Fruit fly (Drosophila melanogaster): ENCODE measurements around the gene RnrL.

Gene RnrL

DNA sequence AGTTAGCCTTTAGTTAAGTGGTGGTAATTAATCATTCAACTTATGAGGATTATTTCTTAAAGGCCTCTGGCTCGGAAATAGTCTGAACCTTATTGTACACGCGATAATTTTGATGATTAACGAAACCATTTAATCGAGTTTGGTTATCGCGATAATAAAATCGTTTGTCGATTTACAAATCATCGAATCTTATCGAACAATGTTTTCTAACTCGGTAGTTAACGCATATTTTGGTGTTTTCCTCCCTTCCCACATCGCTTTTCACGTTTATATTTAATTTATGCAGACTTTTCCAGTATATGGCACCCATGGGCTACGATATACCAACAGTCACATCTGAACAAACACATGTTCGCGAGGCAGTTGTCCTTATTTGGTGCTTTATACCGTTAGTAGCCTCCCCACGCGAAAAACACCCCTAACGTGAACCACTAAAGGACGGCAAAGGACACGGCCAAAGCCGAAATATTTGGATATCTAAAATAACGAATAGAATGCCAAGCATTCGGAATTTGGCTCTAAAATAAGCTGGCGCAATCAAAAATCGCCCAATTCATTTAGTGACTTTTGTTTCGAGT, 16.4 kb upstream of the RnrL start, which contains the start of gene Frmd5:
Gene Frmd5, plus strand, starts transcription at position 414 of the 578 bp plus-strand sequence.
- TF ChIP-seq Sin3A (optimal IDR thresholded peaks at IDR 0.05) (no peak), ttk (optimal IDR thresholded peaks at IDR 0.05) (no peak), h (optimal IDR thresholded peaks at IDR 0.05) (no peak), insv (optimal IDR thresholded peaks at IDR 0.05) (no peak), psq (optimal IDR thresholded peaks at IDR 0.05) (no peak), Myc (optimal IDR thresholded peaks at IDR 0.05) (no peak)

DNA sequence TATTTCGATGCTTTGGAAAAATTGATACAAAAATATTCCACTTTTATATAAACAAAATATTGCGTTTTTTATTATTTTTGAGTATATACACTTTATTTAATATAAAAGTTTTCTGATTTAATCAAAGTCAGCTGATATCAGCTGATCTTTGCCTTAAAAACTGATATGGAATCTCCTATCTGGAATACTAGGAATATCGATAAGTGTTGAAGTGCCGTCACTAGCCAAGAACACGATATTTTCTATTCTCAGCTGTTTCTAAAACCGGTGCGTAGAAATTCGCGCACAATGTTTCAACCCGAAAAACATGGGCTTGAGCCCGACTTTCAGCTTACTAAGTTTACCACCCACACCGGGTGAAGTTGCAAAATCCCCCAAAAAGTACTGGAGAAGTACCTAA, 14.7 kb upstream of the RnrL start, which contains the start of gene Sps2:
Gene Sps2, plus strand, starts transcription at position 124 of the 400 bp plus-strand sequence.
- TF ChIP-seq psq (optimal IDR thresholded peaks at IDR 0.05) (no peak), insv (optimal IDR thresholded peaks at IDR 0.05) (no peak), Sin3A (optimal IDR thresholded peaks at IDR 0.05) (no peak), h (optimal IDR thresholded peaks at IDR 0.05) (no peak), ttk (optimal IDR thresholded peaks at IDR 0.05) (no peak), Myc (optimal IDR thresholded peaks at IDR 0.05) (no peak)

DNA sequence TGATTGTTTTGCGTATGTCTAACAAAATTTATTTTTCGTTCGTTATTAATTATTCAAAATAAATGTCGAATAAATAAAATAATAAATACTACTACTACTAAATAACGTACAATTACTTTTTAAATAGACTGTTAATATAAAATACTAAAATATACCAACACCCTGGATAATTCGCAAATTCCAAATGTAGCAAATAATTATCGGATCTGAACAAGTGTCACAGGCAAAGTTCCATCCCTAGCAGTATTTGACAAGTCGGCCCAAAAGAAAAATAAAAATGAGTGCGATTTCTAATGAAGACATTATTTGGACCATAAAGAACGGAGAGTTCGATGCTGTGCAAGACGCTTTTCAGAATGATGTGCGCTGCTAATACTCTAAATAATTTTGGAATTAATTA, 13.7 kb upstream of the RnrL start, which contains the start of gene CG31715:
Gene CG31715, plus strand, starts transcription at position 212 of the 400 bp plus-strand sequence.
- TF ChIP-seq Myc (optimal IDR thresholded peaks at IDR 0.05), result no peak
- no peak for TF ChIP-seq Sin3A (optimal IDR thresholded peaks at IDR 0.05)
- TF ChIP-seq ttk (optimal IDR thresholded peaks at IDR 0.05), result no peak
- TF ChIP-seq insv (optimal IDR thresholded peaks at IDR 0.05), result no peak
- no peak for TF ChIP-seq h (optimal IDR thresholded peaks at IDR 0.05)
- no peak for TF ChIP-seq psq (optimal IDR thresholded peaks at IDR 0.05)

DNA sequence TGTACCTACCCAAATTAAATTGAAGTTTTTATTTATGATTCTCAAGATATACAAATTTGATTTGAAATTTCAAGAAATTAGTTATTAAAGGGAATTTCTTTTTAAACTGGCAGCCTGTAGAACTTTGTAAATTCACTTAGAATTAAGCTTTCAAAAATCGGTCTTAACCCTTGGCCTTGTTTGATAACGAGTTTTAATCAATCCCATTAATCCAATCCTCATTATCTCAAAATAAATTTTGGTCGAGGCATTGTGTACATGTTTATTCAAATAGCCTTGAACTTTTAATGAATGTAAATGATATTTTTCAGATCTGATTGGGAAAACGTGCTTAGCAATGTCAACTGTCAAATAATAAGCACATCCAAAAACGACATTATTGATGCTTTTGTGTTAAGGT, 12.1 kb upstream of the RnrL start:
- TF ChIP-seq ttk (optimal IDR thresholded peaks at IDR 0.05), result no peak
- no peak for TF ChIP-seq insv (optimal IDR thresholded peaks at IDR 0.05)
- no peak for TF ChIP-seq Myc (optimal IDR thresholded peaks at IDR 0.05)
- no peak for TF ChIP-seq psq (optimal IDR thresholded peaks at IDR 0.05)
- TF ChIP-seq h (optimal IDR thresholded peaks at IDR 0.05), result no peak
- TF ChIP-seq Sin3A (optimal IDR thresholded peaks at IDR 0.05), result no peak

DNA sequence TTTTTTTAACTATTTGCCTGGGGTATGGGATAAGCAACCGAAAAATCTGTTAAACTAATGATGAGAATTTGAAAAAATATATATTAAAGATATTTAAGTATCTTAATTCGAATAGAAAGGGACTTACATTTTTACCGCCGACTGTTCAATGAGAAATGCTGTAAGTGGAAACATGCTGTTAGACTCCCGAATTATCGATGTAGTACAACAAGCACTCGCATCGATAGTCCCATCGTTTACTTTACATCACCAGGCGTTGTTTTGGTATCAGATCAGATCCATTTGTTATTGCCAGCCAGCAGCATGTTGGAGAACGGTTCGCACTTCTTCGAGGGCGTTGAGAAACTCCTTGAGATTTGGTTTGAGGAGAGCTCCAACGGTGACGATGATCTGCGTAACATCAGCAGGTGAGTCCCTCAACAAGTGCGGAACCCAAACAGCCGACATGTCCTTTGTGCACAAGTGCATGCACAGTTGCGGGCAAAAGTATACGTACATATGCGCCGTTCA, 11.5 kb upstream of the RnrL start, which contains the start of gene SamDC:
Gene SamDC, plus strand, starts transcription at position 246 of the 510 bp plus-strand sequence.
- TF ChIP-seq ttk (optimal IDR thresholded peaks at IDR 0.05) (no peak), Myc (optimal IDR thresholded peaks at IDR 0.05) (no peak), Sin3A (optimal IDR thresholded peaks at IDR 0.05) (no peak), h (optimal IDR thresholded peaks at IDR 0.05) (no peak), insv (optimal IDR thresholded peaks at IDR 0.05) (no peak), psq (optimal IDR thresholded peaks at IDR 0.05) (no peak)

DNA sequence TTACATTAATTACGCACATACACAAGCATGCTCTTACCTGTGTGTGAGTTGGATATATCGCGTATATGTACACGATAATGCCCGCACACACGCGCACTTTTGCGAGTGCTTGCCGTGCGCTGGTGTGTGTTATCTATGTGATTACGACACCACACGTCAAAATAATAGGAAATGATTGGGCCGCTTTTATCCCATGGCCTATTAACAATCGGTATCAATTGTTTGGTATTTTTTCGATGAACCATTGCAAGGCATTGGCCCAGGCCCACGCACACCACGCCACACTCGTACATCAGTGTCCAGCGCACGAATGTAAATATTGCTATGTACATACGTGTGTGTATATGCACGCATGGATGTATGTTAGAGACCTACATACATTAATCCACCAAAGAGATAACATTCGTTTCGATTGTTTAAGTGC, 7.1 kb upstream of the RnrL start:
- no peak for TF ChIP-seq h (optimal IDR thresholded peaks at IDR 0.05)
- TF ChIP-seq Sin3A (optimal IDR thresholded peaks at IDR 0.05), result no peak
- TF ChIP-seq insv (optimal IDR thresholded peaks at IDR 0.05), result no peak
- TF ChIP-seq ttk (optimal IDR thresholded peaks at IDR 0.05), result no peak
- no peak for TF ChIP-seq Myc (optimal IDR thresholded peaks at IDR 0.05)
- no peak for TF ChIP-seq psq (optimal IDR thresholded peaks at IDR 0.05)

DNA sequence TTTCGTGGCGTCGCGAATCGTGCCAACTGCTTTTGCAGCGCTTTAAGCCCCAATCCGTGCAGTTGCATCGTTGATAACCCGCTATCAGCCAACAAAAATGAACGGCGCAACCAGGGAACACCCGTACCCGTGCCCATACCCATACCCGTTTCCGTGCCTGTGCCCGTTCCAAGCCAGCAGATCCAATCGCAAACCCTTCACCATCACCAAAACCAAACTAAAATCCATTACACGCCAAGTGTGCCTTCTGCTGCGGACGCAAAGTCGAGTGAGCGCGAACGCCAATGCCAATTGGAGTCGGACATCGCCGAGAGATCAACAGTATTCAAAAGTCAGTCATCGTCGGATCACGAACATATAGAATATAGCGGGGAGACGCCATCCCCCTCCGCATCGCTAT, 6.5 kb upstream of the RnrL start:
- no peak for TF ChIP-seq h (optimal IDR thresholded peaks at IDR 0.05)
- no peak for TF ChIP-seq Sin3A (optimal IDR thresholded peaks at IDR 0.05)

DNA sequence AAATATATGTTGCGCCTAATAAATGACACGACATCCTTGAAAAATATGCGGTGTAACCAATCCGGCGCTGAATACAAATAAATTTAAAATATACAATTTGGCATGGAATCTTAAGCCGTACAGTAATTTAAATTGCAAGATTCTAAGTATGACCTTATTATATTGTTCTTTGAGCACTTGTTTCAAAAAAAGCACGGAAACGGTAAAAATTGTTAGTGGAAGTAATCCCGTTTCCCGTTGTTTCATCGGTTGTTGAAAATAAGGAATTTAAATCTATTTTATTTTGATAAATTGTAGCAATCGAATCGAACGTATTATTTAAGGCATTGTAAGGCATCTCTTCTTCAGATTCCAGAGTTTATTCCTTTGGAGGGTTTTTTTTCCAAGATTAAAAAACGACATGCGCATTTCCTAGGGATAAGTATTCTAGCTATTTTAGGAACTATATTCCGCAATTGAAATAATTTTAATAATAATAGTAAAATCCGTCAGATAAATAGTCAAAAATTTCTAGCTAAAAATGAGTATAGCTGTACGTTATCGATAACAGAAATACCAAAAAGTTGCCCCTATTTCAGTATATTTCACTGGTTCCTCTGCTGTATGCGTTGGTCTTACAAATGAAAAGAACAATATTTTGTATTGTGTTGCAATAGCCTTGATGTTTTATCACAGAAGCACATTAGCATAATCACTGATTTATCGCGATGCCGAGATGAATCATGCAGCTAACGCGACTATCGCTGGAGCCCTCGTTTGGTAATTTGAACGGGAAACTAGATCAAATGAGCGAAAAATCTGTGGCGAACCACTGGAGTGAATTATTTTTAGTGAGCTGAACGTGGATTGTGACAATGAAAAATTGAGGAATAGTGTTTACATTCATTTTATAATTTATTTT, 5.6 kb upstream of the RnrL start, which contains the start of gene GATAd:
Gene GATAd, plus strand, starts transcription at position 644 of the 901 bp plus-strand sequence.
- TF ChIP-seq psq (optimal IDR thresholded peaks at IDR 0.05) (no peak), h (optimal IDR thresholded peaks at IDR 0.05) (no peak)

DNA sequence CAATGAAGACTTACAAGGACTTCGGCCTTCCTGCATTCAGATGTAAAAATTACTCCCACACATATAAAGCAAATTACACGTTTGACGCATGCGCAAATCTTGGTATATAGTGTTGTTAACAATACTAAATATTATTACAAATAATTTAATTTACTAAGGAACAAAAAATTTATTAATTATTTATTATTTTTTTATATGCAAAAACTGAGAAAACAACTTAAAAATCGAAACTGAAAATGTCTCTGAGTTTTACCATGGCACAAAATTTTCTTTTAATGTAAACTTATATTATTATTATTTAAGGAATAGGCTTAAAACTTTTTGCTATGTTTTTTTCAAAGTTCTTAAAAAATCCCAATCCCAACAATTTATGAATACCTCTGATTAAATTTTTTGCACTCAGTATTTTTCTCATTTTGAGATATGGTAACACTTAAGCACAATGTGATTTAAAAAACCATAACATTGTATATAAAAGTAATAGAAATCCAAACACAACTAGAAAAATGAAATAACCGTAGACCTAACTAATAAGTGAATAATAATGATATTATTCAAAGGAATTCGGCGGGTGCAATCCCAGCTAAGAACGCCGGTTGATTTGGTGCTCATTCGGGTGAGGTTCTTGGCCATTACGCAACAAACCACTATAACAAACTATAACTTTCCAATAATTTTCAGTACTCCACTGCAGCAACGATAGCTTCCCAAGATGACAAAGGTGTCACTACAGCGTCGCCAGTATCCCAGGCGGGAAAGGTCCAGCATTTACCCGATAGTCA, 3.5 kb upstream of the RnrL start, which contains the start of the genes Schip1 and Cox10:
Gene Schip1, minus strand, starts transcription at position 51 of the 782 bp plus-strand sequence.
Gene Cox10, plus strand, starts transcription at position 406 of the 782 bp plus-strand sequence.
- TF ChIP-seq insv (optimal IDR thresholded peaks at IDR 0.05), result no peak
- TF ChIP-seq Myc (optimal IDR thresholded peaks at IDR 0.05), result no peak
- no peak for TF ChIP-seq Sin3A (optimal IDR thresholded peaks at IDR 0.05)
- no peak for TF ChIP-seq ttk (optimal IDR thresholded peaks at IDR 0.05)
- TF ChIP-seq h (optimal IDR thresholded peaks at IDR 0.05), result no peak
- no peak for TF ChIP-seq psq (optimal IDR thresholded peaks at IDR 0.05)

DNA sequence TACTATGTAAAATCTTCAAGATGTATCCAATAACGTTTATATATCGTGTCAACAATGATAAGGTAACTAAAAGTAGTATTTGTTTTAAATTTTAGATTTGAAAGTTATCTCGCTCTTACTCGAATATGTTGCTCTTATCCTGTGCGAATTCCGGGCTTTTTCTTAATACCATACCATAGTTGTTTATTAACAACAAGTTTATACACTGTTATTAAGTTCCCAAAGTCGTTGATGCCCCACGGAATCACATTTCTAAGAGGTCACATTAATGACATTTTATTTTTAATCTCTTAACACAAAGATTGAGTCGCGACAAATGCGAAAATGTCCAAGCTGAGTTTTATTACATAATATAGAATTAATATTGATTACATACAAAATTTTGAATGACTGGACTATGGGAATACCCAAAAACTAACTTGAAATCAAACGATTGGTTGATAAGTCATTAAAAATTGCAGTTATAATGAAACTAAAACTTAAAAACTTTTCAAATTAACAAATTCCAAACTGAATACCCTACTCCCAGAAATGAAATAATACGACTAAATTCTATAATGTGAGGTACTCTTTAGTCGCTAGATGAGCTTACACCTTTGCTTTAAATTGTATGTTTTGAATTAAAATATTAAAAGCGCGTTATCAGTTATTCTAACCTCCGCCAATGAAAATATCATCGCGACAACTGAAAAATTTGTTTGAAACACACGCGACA, 4.8 kb downstream of the RnrL start, which contains the start of gene CG5381:
Gene CG5381, minus strand, starts transcription at position 330 of the 715 bp plus-strand sequence.
- TF ChIP-seq psq (optimal IDR thresholded peaks at IDR 0.05) (no peak), insv (optimal IDR thresholded peaks at IDR 0.05) (no peak), ttk (optimal IDR thresholded peaks at IDR 0.05) (no peak), h (optimal IDR thresholded peaks at IDR 0.05) (no peak), Myc (optimal IDR thresholded peaks at IDR 0.05) (no peak), Sin3A (optimal IDR thresholded peaks at IDR 0.05) (no peak)

DNA sequence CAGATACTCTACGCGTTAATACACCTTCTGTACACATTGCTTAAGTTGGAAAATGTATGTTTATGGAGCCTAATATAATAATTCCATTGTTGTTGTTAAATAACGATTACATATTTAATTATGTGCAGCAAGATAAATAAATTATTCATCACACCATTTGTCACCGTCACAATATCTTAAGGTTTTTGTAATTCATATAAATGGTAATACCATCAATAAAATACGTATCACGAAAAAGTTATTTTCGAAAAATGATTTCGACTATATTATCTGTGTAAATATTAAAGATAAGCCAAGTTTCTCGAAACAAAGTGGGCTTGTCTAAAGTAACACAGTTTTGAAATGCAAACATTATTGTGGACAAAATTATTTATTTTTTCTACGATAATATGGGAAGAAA, 5.6 kb downstream of the RnrL start, which contains the start of gene CG4995:
Gene CG4995, plus strand, starts transcription at position 301 of the 400 bp plus-strand sequence.
- TF ChIP-seq h (optimal IDR thresholded peaks at IDR 0.05), result no peak
